Worm (Caenorhabditis elegans): ENCODE measurements around the gene C36B7.1.

- TF ChIP-seq pha-4 (GFP tag; IDR thresholded peaks at IDR 0.05) (no peak), pha-4 (tag; optimal IDR thresholded peaks at IDR 0.05) (no peak), pqm-1 (tag; optimal IDR thresholded peaks at IDR 0.05) (no peak), T26A8.4 (GFP tag; IDR thresholded peaks at IDR 0.05) (no peak), fkh-10 (GFP tag; optimal IDR thresholded peaks at IDR 0.05) (no peak), jun-1 (tag; optimal IDR thresholded peaks at IDR 0.05) (no peak), hlh-30 (tag; optimal IDR thresholded peaks at IDR 0.05; ENCODE audit: insufficient read depth) (no peak), daf-16 (GFP tag; optimal IDR thresholded peaks at IDR 0.05) (no peak), daf-16 (tag; optimal IDR thresholded peaks at IDR 0.05) (no peak), unc-62 (GFP tag; optimal IDR thresholded peaks at IDR 0.05 in 1 of 2) (peak in 1 of 2 experiments; percentile 87), unc-62 (tag; optimal IDR thresholded peaks at IDR 0.05) (no peak), ceh-82 (tag; optimal IDR thresholded peaks at IDR 0.05) (no peak), snpc-4 (tag; optimal IDR thresholded peaks at IDR 0.05) (no peak), zfp-3 (GFP tag; conservative IDR thresholded peaks at IDR 0.05) (no peak), lin-29 (GFP tag; IDR thresholded peaks at IDR 0.05) (no peak), vab-7 (GFP tag; IDR thresholded peaks at IDR 0.05) (no peak), daf-12 (tag; optimal IDR thresholded peaks at IDR 0.05) (no peak)
Observed at ce11 chrX:7149670-7150069, 37.0 kb downstream of the C36B7.1 start.

All from whole organism, L4 larva.